Worm (Caenorhabditis elegans): ENCODE data around the gene W10G11.19.

Gene W10G11.19

DNA sequence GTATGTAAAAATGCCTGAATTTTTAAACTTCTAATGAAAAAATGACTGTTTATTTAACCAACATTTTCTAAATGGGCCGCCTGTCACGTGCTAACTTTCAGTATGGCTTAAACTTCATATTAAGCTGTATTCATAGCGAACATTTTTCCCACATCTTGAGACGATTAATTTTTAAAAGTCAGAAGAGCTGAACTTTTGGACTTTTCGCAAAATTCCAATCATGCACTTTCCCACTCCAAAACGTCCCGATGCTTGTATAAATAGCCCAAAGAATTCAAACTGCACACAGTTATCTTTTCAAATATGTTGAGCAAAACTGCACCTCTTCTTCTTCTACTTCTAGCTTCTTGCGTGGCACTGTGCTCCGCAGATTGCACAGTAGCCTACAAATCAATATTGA is 26.3 kb downstream of the W10G11.19 start, which contains the start of gene clec-132:
TSS of gene clec-132 (plus strand) at position 301 of the 400 bp plus-strand sequence.
- no peak for TF ChIP-seq aptf-2 (GFP tag; conservative IDR thresholded peaks at IDR 0.05)
- no peak for TF ChIP-seq attf-3 (GFP tag; conservative IDR thresholded peaks at IDR 0.05)
- no peak for TF ChIP-seq repo-1 (tag; optimal IDR thresholded peaks at IDR 0.05)
- no peak for TF ChIP-seq C17E4.6 (GFP tag; IDR thresholded peaks at IDR 0.05)
- TF ChIP-seq nfya-1 (tag; optimal IDR thresholded peaks at IDR 0.05; ENCODE audit: borderline replicate concordance, insufficient read depth): no peak
- no peak for TF ChIP-seq K11D2.4 (GFP tag; IDR thresholded peaks at IDR 0.05)
- TF ChIP-seq egl-18 (GFP tag; IDR thresholded peaks at IDR 0.05): no peak
- TF ChIP-seq pha-4 (tag; optimal IDR thresholded peaks at IDR 0.05): no peak

DNA sequence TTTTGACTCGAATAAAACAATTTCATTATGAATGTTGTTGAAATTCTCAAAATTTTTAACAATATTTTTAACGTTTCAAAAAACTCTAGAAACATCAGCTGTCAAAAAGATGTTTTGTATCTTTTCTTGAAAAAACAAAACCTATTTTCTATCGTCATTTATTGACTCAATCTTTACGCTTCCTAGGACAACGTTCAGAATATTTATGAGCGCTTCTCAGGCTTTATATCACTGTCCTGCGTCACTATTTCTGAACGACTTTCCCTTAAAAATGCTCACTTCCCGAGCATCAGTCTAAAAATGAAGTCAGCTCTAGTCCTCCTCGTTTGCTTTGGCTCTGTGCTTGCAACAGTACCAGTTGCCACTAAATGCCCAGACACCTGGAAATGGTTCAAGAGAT is 27.7 kb downstream of the W10G11.19 start, which contains the start of gene clec-133:
TSS of gene clec-133 (plus strand) at position 301 of the 400 bp plus-strand sequence.
- TF ChIP-seq rpc-1 (optimal IDR thresholded peaks at IDR 0.05) (no peak), rpc-1 (tag; optimal IDR thresholded peaks at IDR 0.05) (no peak), mcd-1 (GFP tag; IDR thresholded peaks at IDR 0.05) (no peak), cebp-2 (GFP tag; IDR thresholded peaks at IDR 0.05) (no peak), C17E4.6 (GFP tag; IDR thresholded peaks at IDR 0.05) (no peak), F57C9.4 (tag; optimal IDR thresholded peaks at IDR 0.05) (no peak), nhr-90 (tag; optimal IDR thresholded peaks at IDR 0.05) (no peak), madf-3 (GFP tag; IDR thresholded peaks at IDR 0.05) (no peak), ZK185.1 (tag; optimal IDR thresholded peaks at IDR 0.05; ENCODE audit: poor library complexity, severe bottlenecking) (no peak)

DNA sequence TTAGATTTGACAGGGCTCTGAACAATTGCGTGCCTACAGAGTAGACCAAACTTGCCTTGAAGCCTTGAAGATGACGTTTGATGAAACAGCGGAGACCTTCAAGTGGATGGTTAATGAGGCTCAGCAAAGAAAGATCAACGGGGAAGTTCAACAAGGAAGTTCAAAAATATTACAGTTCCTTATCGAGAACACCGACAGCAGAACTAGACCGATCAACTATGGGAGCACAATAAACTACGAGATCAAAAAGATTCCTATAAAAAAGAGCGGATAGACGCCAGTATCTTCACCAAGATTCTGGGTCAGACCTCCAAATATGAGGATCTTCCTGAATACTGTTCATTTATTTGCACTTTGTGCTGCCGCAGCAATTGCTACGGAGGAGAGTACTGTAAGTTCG is 29.3 kb downstream of the W10G11.19 start, which contains the start of gene clec-134:
TSS of gene clec-134 (plus strand) at position 301 of the 400 bp plus-strand sequence.
- TF ChIP-seq ama-1 (optimal IDR thresholded peaks at IDR 0.05) (no peak), ama-1 (GFP tag; optimal IDR thresholded peaks at IDR 0.05) (no peak), sptf-2 (GFP tag; optimal IDR thresholded peaks at IDR 0.05) (no peak), egl-18 (GFP tag; IDR thresholded peaks at IDR 0.05) (no peak), dox-1 (GFP tag; IDR thresholded peaks at IDR 0.05) (no peak), ceh-79 (tag; optimal IDR thresholded peaks at IDR 0.05) (no peak), ztf-3 (GFP tag; optimal IDR thresholded peaks at IDR 0.05) (no peak), K12H6.12 (tag; optimal IDR thresholded peaks at IDR 0.05) (no peak), ets-4 (GFP tag; optimal IDR thresholded peaks at IDR 0.05) (no peak), T26A5.8 (tag; optimal IDR thresholded peaks at IDR 0.05) (no peak), Y53F4B.3 (GFP tag; IDR thresholded peaks at IDR 0.05) (no peak), F39B2.1 (GFP tag; IDR thresholded peaks at IDR 0.05) (no peak), F57C9.4 (tag; optimal IDR thresholded peaks at IDR 0.05) (no peak), snpc-3.4 (tag; optimal IDR thresholded peaks at IDR 0.05) (no peak), Y95B8A.8 (GFP tag; IDR thresholded peaks at IDR 0.05) (no peak)

DNA sequence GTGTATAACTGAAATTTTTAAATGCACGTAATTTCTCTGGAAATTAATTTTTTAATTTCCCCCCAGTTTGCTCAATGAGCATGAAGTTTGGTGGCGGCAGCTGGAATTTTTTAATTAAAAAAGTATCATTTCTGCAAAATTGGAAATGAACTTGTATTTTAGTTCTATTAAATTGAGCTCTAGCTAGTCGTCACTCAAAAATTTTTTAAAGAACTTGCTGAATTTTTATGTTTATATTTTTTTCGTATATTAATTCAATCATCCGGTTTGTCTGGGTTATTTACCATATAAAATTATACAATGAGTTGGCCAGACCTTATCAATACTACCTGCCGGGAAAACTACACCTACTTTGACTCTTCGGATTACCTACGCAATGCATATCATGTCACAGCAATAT is 31.3 kb downstream of the W10G11.19 start, which contains the start of gene srh-59:
TSS of gene srh-59 (plus strand) at position 301 of the 400 bp plus-strand sequence.
- TF ChIP-seq ama-1 (optimal IDR thresholded peaks at IDR 0.05) (no peak), ama-1 (GFP tag; optimal IDR thresholded peaks at IDR 0.05) (no peak), ceh-58 (GFP tag; IDR thresholded peaks at IDR 0.05) (no peak), pha-4 (tag; optimal IDR thresholded peaks at IDR 0.05) (no peak), lin-35 (GFP tag; optimal IDR thresholded peaks at IDR 0.05) (no peak), egl-44 (GFP tag; IDR thresholded peaks at IDR 0.05) (no peak), fkh-3 (tag; optimal IDR thresholded peaks at IDR 0.05) (no peak), madf-10 (tag; optimal IDR thresholded peaks at IDR 0.05) (no peak)

- no peak for TF ChIP-seq let-607 (tag; optimal IDR thresholded peaks at IDR 0.05)
Measured at ce11 chrII:3583402-3583801, 33.0 kb downstream of the W10G11.19 start, which contains the start of gene srh-60. srh-60 (plus strand) TSS chrII:3583702.

Data from whole organism, young adult.